Fruit fly (Drosophila melanogaster): ENCODE measurements around the gene CG11555.

CG11555 gene

DNA sequence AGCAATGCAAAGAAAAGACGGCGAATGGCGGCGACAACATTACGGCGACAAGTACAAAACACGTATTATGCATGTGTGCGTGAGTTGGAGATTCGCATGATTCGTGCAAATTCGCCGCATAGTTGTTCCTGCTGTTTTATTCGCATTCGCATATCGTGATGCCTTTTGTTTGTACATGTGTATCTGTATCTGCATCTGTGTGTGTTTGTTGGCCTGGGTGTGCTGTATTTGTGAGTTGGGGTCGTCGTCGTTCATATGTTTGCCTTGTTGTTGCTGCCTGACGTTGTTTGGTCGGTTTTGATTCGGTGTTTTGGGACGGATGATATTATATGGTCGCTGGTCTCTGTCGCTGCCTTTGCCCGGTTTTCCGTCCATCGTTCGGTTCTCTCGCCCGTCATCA lies 26.2 kb upstream of the CG11555 start:
- TF ChIP-seq psq (optimal IDR thresholded peaks at IDR 0.05) (no peak), CG8478 (optimal IDR thresholded peaks at IDR 0.05) (no peak)

DNA sequence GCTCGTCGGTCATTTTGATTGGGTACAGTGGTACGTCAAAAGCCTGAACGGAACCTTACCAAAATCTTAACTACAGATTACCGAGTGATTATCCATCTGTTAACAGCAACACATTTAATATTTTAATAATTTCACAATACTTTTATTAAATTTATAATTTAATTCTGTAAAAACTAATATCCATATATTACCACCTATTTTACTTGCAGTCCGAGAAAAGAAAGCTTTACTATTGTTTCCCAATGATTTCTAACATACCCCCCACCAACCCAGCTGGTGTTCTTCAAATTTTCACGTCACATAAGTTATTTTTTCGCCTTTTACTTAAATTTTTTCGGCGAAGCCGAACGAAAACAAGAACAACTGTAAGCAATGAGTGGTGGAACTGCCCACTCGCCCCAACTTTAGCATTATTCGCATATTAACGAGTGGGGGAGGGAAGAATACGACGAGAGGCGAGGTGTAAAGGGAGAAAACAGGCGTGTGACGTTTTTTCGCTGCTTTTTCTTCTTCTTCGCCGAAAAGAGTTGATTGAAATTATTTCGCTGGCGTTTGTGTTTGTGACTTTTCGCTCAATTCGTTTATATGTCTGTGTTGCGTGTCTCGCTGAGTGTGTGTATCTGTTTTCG lies 25.7 kb upstream of the CG11555 start:
- TF ChIP-seq EcR (GFP tag; optimal IDR thresholded peaks at IDR 0.05) (no peak), pan (optimal IDR thresholded peaks at IDR 0.05) (no peak), usp (GFP tag; optimal IDR thresholded peaks at IDR 0.05) (no peak), CG8478 (optimal IDR thresholded peaks at IDR 0.05) (no peak), Dll (optimal IDR thresholded peaks at IDR 0.05) (no peak)

DNA sequence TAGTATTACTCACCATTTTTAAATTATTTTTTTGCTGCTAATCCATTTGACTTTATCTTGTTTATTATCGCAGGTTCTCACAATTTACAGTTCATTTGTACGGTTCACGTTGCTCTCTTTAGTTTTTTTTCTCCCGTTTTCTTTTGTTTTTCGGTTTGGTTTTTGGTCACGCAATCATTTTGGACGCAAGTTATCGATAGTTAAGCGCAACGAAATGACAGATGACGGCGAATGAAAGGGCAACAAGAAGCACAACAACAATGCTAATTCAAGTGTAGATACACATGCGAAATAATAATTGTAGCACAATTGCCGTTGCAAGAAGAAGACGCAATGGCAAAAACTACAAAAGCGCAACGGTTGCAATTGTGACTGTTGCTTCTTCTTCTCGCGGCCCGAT lies 25.0 kb upstream of the CG11555 start:
- TF ChIP-seq usp (GFP tag; optimal IDR thresholded peaks at IDR 0.05) (no peak), Dll (optimal IDR thresholded peaks at IDR 0.05) (no peak), EcR (GFP tag; optimal IDR thresholded peaks at IDR 0.05) (no peak), CG8478 (optimal IDR thresholded peaks at IDR 0.05) (no peak), psq (optimal IDR thresholded peaks at IDR 0.05) (no peak), pan (optimal IDR thresholded peaks at IDR 0.05) (no peak)

DNA sequence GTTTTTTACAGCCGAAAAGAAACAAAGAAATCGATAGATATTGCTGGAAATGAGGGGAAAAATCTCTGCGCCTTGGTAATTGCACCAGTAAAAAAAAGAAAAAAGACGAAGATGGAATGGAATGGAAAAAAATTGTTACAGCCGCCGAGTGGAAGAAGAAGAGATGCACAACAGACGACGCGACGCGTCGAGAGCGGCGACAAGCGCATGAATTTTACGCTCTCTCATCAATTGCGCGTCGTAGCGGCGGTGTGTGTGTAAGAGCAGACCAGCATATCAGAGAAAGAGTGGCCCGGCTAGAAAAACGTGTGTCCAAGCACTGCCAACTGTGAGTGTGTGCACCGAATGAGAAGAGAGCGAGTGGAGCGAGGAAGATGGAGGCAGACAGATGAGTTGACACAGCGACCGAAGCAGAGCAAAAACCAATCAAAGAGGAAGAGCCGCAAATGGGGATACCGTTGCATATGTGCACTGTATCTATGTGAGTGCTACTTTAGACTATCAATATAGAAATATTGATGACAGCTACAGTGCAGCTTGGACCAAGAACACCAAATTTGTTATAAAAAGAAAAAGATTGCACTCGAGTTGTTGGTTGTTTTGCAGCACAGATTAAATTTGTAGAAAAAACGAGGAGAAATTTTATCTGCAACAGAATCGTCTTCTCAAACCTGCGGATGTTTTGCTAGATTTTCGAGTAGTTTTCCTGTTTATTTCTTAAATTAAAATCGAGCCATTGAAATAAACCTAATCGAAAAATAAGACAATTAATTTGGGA lies 24.4 kb upstream of the CG11555 start:
- peak; percentile 91 for TF ChIP-seq Dll (optimal IDR thresholded peaks at IDR 0.05)
- TF ChIP-seq usp (GFP tag; optimal IDR thresholded peaks at IDR 0.05) = no peak

DNA sequence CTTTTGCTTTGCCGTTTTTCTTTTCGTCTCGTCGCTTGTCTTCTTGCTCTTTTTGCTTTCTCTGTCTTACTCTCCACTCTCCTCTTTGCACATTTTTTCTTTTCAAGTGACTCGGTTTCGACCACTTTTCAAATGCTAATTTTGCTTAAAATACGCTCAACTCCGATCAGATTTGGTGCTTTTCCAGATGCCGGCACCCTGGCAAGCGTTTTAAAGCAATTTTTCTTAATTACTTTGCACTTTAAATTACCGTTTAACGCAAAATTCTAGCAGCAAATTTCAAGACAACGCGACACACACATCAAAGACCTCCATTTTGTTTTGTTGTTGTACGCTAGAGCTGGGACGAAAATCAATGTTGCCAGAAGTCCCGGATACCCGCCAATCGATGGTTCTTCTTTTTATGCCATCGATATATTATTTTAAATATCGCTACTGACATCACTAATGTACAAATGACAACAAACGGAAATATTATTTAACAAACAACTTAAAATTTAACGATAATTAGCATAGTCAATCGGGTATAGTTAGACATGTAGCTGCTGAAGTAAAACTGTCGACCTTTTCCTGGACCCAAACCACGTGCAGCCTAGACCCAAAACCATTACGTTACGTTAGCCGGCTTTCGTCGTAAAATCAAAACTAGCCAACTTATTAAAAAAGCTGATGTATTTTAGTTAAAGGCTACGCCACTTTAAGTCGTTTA lies 23.0 kb upstream of the CG11555 start, which contains the start of gene kis:
kis (minus strand) TSS at position 317 of the 709 bp plus-strand sequence.
- TF ChIP-seq pan (optimal IDR thresholded peaks at IDR 0.05) (no peak), CG8478 (optimal IDR thresholded peaks at IDR 0.05) (no peak), psq (optimal IDR thresholded peaks at IDR 0.05) (no peak), EcR (GFP tag; optimal IDR thresholded peaks at IDR 0.05) (no peak), Dll (optimal IDR thresholded peaks at IDR 0.05) (no peak), usp (GFP tag; optimal IDR thresholded peaks at IDR 0.05) (no peak)

DNA sequence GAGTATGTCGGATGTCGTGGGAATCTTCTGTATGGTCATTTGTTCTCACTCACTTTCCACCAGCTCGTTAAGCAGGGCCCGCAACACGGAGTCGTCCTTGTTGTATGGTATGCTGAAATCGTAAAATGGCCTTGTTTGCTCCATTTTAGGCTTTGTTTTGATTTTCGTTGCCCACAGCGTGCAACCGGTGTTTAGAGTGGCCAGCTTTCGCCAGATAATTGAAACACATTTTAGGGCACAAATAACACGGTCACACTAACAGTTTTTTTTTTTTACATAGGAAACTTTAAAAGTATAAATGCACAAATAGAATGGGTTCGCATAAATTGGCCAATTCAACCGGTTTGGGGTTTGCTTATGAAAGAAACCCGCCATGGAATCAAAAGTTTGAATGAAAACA lies 21.5 kb upstream of the CG11555 start, which contains the start of gene Rpp30:
Rpp30 (minus strand) TSS at position 200 of the 400 bp plus-strand sequence.
- TF ChIP-seq psq (optimal IDR thresholded peaks at IDR 0.05) (no peak), pan (optimal IDR thresholded peaks at IDR 0.05) (no peak), usp (GFP tag; optimal IDR thresholded peaks at IDR 0.05) (no peak), CG8478 (optimal IDR thresholded peaks at IDR 0.05) (no peak), EcR (GFP tag; optimal IDR thresholded peaks at IDR 0.05) (no peak), Dll (optimal IDR thresholded peaks at IDR 0.05) (no peak)

DNA sequence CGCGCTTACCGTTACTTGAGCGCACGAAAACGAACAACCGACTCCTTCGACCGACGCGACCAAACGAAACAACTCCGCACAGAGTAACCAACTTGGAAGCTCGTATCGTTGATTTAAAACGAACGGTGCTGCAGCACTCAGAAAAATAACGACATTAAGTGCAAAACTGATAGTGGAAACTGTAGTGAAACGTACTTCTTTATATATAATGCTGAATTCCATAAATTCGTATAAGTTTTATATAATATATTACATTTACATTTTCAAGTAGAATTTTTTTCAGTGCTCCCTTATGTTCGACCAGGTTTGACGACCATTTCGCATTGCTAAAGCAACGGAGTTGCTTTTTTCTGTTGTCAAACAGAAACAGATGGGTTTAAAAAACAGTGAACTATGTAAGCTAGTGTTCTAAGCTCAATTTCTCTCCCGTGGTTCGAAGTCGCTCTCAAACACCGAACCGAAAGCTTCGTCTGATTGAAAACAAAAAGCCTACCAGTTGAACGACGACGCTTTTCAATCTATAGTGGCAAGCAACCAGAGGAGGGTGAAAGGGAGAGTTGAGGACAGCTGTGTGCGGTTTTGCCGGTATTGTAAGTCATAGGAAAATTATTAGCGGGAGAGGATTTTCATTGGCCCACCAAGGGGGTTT lies 6.1 kb upstream of the CG11555 start, which contains the start of gene CG17075:
CG17075 (minus strand) TSS at position 65 of the 649 bp plus-strand sequence.
- no peak for TF ChIP-seq Dll (optimal IDR thresholded peaks at IDR 0.05)
- no peak for TF ChIP-seq EcR (GFP tag; optimal IDR thresholded peaks at IDR 0.05)
- TF ChIP-seq pan (optimal IDR thresholded peaks at IDR 0.05) = no peak
- no peak for TF ChIP-seq CG8478 (optimal IDR thresholded peaks at IDR 0.05)
- TF ChIP-seq usp (GFP tag; optimal IDR thresholded peaks at IDR 0.05) = no peak
- TF ChIP-seq psq (optimal IDR thresholded peaks at IDR 0.05) = no peak

DNA sequence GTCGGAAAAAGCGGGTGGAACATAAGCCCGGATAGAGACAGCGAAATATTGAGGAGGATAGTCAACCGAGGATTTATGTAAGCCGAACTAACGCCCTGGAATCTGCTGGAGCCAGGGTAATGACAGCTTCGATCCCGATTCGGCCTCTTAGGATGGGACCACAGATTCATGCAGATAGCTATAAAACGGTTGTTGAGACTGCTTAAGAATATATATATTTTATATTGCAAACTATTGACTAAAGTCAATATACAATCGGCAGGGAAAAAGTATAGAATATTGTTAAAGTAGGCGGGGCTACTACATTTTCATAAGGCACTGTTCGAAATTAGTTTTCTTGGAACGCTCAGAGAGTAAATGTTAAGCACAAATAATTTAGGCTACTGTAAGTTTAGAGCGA lies 4.8 kb upstream of the CG11555 start, which contains the start of gene CG3345:
CG3345 (plus strand) TSS at position 301 of the 400 bp plus-strand sequence.
- no peak for TF ChIP-seq EcR (GFP tag; optimal IDR thresholded peaks at IDR 0.05)
- no peak for TF ChIP-seq pan (optimal IDR thresholded peaks at IDR 0.05)
- TF ChIP-seq CG8478 (optimal IDR thresholded peaks at IDR 0.05) = no peak
- no peak for TF ChIP-seq usp (GFP tag; optimal IDR thresholded peaks at IDR 0.05)
- TF ChIP-seq psq (optimal IDR thresholded peaks at IDR 0.05) = no peak
- TF ChIP-seq Dll (optimal IDR thresholded peaks at IDR 0.05) = no peak

DNA sequence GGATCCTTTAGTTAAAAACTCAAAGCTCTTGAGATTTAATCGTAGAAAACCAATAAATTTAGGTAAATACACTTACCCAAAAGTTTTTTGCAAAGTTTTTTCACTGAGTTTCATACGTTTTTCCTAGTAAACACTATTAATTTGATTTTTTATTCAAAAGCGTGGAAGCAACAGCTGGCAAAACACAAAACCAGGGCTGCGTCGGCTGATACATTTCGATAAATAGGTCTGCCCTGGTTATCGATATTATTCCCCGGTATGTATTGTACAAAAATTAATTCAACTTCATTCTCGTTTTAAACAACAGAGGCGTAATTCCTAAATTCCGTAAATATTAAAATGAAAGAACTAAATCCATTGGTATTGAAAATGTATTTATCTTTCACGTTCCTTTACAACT lies 2.1 kb upstream of the CG11555 start, which contains the start of gene Dus1:
Dus1 (minus strand) TSS at position 192 of the 400 bp plus-strand sequence.
- TF ChIP-seq usp (GFP tag; optimal IDR thresholded peaks at IDR 0.05) = no peak
- TF ChIP-seq psq (optimal IDR thresholded peaks at IDR 0.05) = no peak
- TF ChIP-seq EcR (GFP tag; optimal IDR thresholded peaks at IDR 0.05) = no peak
- TF ChIP-seq pan (optimal IDR thresholded peaks at IDR 0.05) = no peak
- no peak for TF ChIP-seq CG8478 (optimal IDR thresholded peaks at IDR 0.05)
- TF ChIP-seq Dll (optimal IDR thresholded peaks at IDR 0.05) = no peak

DNA sequence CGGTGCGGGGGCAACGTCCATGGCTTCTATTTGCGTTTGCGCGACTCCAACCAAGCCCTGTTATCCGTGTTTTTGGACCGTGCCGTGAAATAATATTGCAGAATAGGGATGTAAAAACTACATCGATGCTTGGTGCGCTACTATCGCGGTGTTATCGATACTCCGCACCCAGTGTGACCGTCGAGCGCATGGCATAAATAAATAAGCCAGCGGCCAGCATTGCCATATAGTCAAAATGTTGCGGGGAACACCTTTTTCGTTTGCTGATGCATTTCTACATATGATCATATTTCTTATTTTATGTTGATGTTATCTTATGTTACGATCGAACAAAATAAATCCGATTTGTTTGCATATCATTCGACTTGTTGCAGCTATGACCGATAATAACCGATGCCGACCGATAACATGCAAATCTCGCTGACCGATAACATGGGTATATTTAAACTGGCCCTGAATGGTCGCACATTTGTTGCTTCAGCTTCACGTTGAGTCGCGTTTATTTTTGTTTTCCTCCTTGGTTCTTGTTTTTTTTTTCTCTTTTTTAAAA lies 3.6 kb downstream of the CG11555 start, which contains the start of gene smo:
smo (plus strand) TSS at position 461 of the 550 bp plus-strand sequence.
- TF ChIP-seq EcR (GFP tag; optimal IDR thresholded peaks at IDR 0.05) = no peak
- no peak for TF ChIP-seq usp (GFP tag; optimal IDR thresholded peaks at IDR 0.05)
- TF ChIP-seq pan (optimal IDR thresholded peaks at IDR 0.05) = no peak
- TF ChIP-seq psq (optimal IDR thresholded peaks at IDR 0.05) = no peak
- TF ChIP-seq CG8478 (optimal IDR thresholded peaks at IDR 0.05) = no peak
- no peak for TF ChIP-seq Dll (optimal IDR thresholded peaks at IDR 0.05)

DNA sequence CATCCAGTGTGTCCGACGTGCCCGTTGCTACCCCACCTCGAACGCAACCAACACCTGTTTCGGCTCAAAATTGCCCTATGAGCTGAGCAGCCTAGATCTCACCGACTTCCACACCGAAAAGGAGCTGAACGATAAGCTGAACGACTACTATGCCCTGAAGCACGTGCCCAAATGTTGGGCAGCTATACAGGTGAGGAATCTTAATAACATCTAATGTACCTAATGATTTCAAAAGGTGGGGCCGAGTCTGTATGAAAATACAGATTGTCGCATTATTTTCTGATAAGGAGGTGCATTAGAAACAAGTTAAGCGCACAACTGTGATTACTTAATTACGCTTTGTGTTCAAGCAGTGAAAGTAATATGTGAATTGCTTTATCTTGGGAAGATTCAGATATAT lies 4.5 kb downstream of the CG11555 start, which contains the start of gene CG17078:
CG17078 (minus strand) TSS at position 101 of the 400 bp plus-strand sequence.
- TF ChIP-seq pan (optimal IDR thresholded peaks at IDR 0.05) (no peak), usp (GFP tag; optimal IDR thresholded peaks at IDR 0.05) (no peak)
